Worm (Caenorhabditis elegans) whole organism, L3 larva: ENCODE data around the gene nspc-9.

Experiments used
- R02D3.7 ChIP-seq: fragments of 150-350 bp; optimal IDR thresholded peaks from 2 replicates; lab custom pipeline; 2014; ENCODE audit warnings: missing biosample characterization, missing genetic modification characterization
- aly-2 ChIP-seq: fragments of 150-350 bp; optimal IDR thresholded peaks from 2 replicates; lab custom pipeline; 2014; ENCODE audit warnings: missing biosample characterization, missing genetic modification characterization
- elt-1 ChIP-seq: fragments of 150-350 bp; optimal IDR thresholded peaks from 2 replicates; lab custom pipeline; 2014; ENCODE audit warnings: missing biosample characterization, missing genetic modification characterization
- fos-1 ChIP-seq: fragments of 150-350 bp; optimal IDR thresholded peaks from 2 replicates; lab custom pipeline; 2014; ENCODE audit warnings: missing biosample characterization, missing genetic modification characterization
- mdl-1 ChIP-seq: fragments of 150-350 bp; optimal IDR thresholded peaks from 2 replicates; lab custom pipeline; 2014; ENCODE audit warnings: missing biosample characterization, missing genetic modification characterization
- nhr-11 ChIP-seq: fragments of 150-350 bp; optimal IDR thresholded peaks from 2 replicates; lab custom pipeline; 2014; ENCODE audit warnings: missing biosample characterization, missing genetic modification characterization
- nhr-23 ChIP-seq: fragments of 150-350 bp; optimal IDR thresholded peaks from 2 replicates; lab custom pipeline; 2014; ENCODE audit warnings: missing biosample characterization, missing genetic modification reagents, missing genetic modification characterization
- pqm-1 ChIP-seq: fragments of 150-350 bp; optimal IDR thresholded peaks from 2 replicates; lab custom pipeline; 2017; ENCODE audit warnings: missing biosample characterization, missing genetic modification characterization, inconsistent platforms
- unc-39 ChIP-seq: sonication (generic microtip); optimal IDR thresholded peaks from 4 replicates; lab custom pipeline; 2017; ENCODE audit warnings: missing biosample characterization, missing genetic modification characterization
- zag-1 ChIP-seq: fragments of 150-350 bp; optimal IDR thresholded peaks from 2 replicates; lab custom pipeline; 2014; ENCODE audit warnings: missing biosample characterization, missing genetic modification characterization
- ztf-4 ChIP-seq: fragments of 150-350 bp; optimal IDR thresholded peaks from 2 replicates; lab custom pipeline; 2014; ENCODE audit warnings: missing biosample characterization, missing genetic modification characterization

ce11 chrX:12347822-12348221 is 4.6 kb upstream of the nspc-9 start:
- TF ChIP-seq mdl-1 (tag; lab: Kevin White, UChicago) (no peak), pqm-1 (tag; lab: Kevin White, UChicago) (no peak), R02D3.7 (tag; lab: Kevin White, UChicago) (no peak), zag-1 (tag; lab: Kevin White, UChicago) (no peak), unc-39 (tag; lab: Kevin White, UChicago) (no peak), nhr-23 (tag; lab: Kevin White, UChicago) (no peak), aly-2 (tag; lab: Kevin White, UChicago) (no peak), nhr-11 (tag; lab: Kevin White, UChicago) (no peak), elt-1 (tag; lab: Kevin White, UChicago) (no peak), ztf-4 (tag; lab: Kevin White, UChicago) (no peak), fos-1 (no peak)
